Fruit fly (Drosophila melanogaster): ENCODE results near the gene Golgin104.

- TF ChIP-seq Sin3A (optimal IDR thresholded peaks at IDR 0.05): no peak
- no peak for TF ChIP-seq insv (optimal IDR thresholded peaks at IDR 0.05)
- no peak for TF ChIP-seq Myc (optimal IDR thresholded peaks at IDR 0.05)
- TF ChIP-seq psq (optimal IDR thresholded peaks at IDR 0.05): no peak
These were observed 13.0 kb downstream of the Golgin104 start, which contains the start of gene CG4998 for dm6 chr3L:16338703-16339102.

All from Kc167 (cell line).